Fruit fly (Drosophila melanogaster) whole organism, larva: Measurements from ENCODE around the gene CG2975.

ENCODE experiments used
- noc ChIP-seq: fragments of 200-800 bp; sonication (Bioruptor generic); optimal IDR thresholded peaks from 3 replicates; lab custom pipeline; 2019; ENCODE audit warnings: missing biosample characterization, mild to moderate bottlenecking, missing genetic modification characterization, moderate library complexity

CG2975 gene

dm6 chr2L:2884683-2885502, 45.0 kb downstream of the CG2975 start:
- TF ChIP-seq noc = no peak

dm6 chr2L:2885503-2886225, 45.7 kb downstream of the CG2975 start, which contains the start of the genes NTPase and lilli:
TSS of gene NTPase (minus strand) at chr2L:2885850.
TSS of gene lilli (plus strand) at chr2L:2885929.
- no peak for TF ChIP-seq noc

- TF ChIP-seq noc = no peak
These were observed 46.3 kb downstream of the CG2975 start for dm6 chr2L:2886226-2886569.

dm6 chr2L:2886613-2887537, 47.0 kb downstream of the CG2975 start:
- no peak for TF ChIP-seq noc

dm6 chr2L:2887760-2888600, 48.1 kb downstream of the CG2975 start:
- no peak for TF ChIP-seq noc

dm6 chr2L:2888859-2889443, 49.0 kb downstream of the CG2975 start:
- TF ChIP-seq noc = peak; percentile 10

- no peak for TF ChIP-seq noc
These were observed 51.3 kb downstream of the CG2975 start for dm6 chr2L:2891200-2891599.
